Worm (Caenorhabditis elegans) whole organism, L2 larva: ENCODE measurements around the gene rpl-43.
A peak's percentile ranks its signal among the peaks of the same experiment; 100 is the strongest.

ENCODE experiments used
- F13H6.1 ChIP-seq: sonication (generic microtip); optimal IDR thresholded peaks from 2 replicates; lab custom pipeline; 2016; ENCODE audit warnings: missing genetic modification characterization, missing compliant biosample characterization
- R02D3.7 ChIP-seq: fragments of 150-350 bp; optimal IDR thresholded peaks from 2 replicates; lab custom pipeline; 2014; ENCODE audit warnings: missing biosample characterization, missing genetic modification characterization
- Y55F3AM.14 ChIP-seq: fragments of 200-800 bp; sonication (Bioruptor generic); optimal IDR thresholded peaks from 2 replicates; lab custom pipeline; 2018; ENCODE audit warnings: mild to moderate bottlenecking, missing genetic modification characterization, missing compliant biosample characterization
- ZK546.5 ChIP-seq: sonication (generic microtip); optimal IDR thresholded peaks from 2 replicates; lab custom pipeline; 2017; ENCODE audit warnings: missing biosample characterization, missing genetic modification characterization
- alr-1 ChIP-seq: fragments of 150-350 bp; optimal IDR thresholded peaks from 2 replicates; lab custom pipeline; 2014; ENCODE audit warnings: missing biosample characterization, missing genetic modification characterization
- blmp-1 ChIP-seq: sonication (generic microtip); optimal IDR thresholded peaks from 2 replicates; lab custom pipeline; 2017; ENCODE audit warnings: missing genetic modification characterization, mild to moderate bottlenecking, missing compliant biosample characterization, antibody characterized with exemption, moderate library complexity; ENCODE audit not compliant: insufficient read depth
- crh-2 ChIP-seq: sonication (generic microtip); optimal IDR thresholded peaks from 2 replicates; lab custom pipeline; 2017; ENCODE audit warnings: missing biosample characterization, missing genetic modification characterization
- egl-27 ChIP-seq: sonication (generic microtip); optimal IDR thresholded peaks from 3 replicates; lab custom pipeline; 2017; ENCODE audit warnings: missing biosample characterization, missing genetic modification reagents, missing genetic modification characterization
- elt-1 ChIP-seq: fragments of 150-350 bp; optimal IDR thresholded peaks from 2 replicates; lab custom pipeline; 2014; ENCODE audit warnings: missing biosample characterization, missing genetic modification characterization
- elt-3 ChIP-seq: sonication (generic microtip); optimal IDR thresholded peaks from 2 replicates; lab custom pipeline; 2017; ENCODE audit warnings: missing biosample characterization, missing genetic modification characterization
- gmeb-1 ChIP-seq: fragments of 150-350 bp; optimal IDR thresholded peaks from 2 replicates; lab custom pipeline; 2014; ENCODE audit warnings: missing biosample characterization, missing genetic modification characterization
- lin-13 ChIP-seq: fragments of 150-350 bp; optimal IDR thresholded peaks from 2 replicates; lab custom pipeline; 2014; ENCODE audit warnings: missing biosample characterization, missing genetic modification reagents, missing genetic modification characterization
- lsy-2 ChIP-seq, 2 experiments: fragments of 150-350 bp in 1 of 2; sonication (generic microtip) in 1 of 2; optimal IDR thresholded peaks; 2 replicates each; lab custom pipeline; 2014 to 2017; ENCODE audit warnings: missing biosample characterization in 2 of 2, missing genetic modification characterization in 2 of 2
- mab-5 ChIP-seq: fragments of 150-350 bp; optimal IDR thresholded peaks from 2 replicates; lab custom pipeline; 2014; ENCODE audit warnings: missing biosample characterization, missing genetic modification characterization
- mbf-1 ChIP-seq: sonication (generic microtip); optimal IDR thresholded peaks from 2 replicates; lab custom pipeline; 2017; ENCODE audit warnings: missing biosample characterization, missing genetic modification characterization
- mdl-1 ChIP-seq, 2 experiments: fragments of 150-350 bp in 1 of 2; sonication (generic microtip) in 1 of 2; optimal IDR thresholded peaks; 2 replicates each; lab custom pipeline; 2017; ENCODE audit warnings: missing biosample characterization in 2 of 2, missing genetic modification characterization in 2 of 2
- nhr-10 ChIP-seq: sonication (generic microtip); optimal IDR thresholded peaks from 2 replicates; lab custom pipeline; 2017; ENCODE audit warnings: missing biosample characterization, missing genetic modification characterization
- nhr-11 ChIP-seq: fragments of 150-350 bp; optimal IDR thresholded peaks from 2 replicates; lab custom pipeline; 2014; ENCODE audit warnings: missing biosample characterization, missing genetic modification characterization
- nhr-129 ChIP-seq: fragments of 150-350 bp; optimal IDR thresholded peaks from 2 replicates; lab custom pipeline; 2014; ENCODE audit warnings: missing biosample characterization, missing genetic modification characterization
- nhr-23 ChIP-seq: fragments of 150-350 bp; optimal IDR thresholded peaks from 2 replicates; lab custom pipeline; 2014; ENCODE audit warnings: missing biosample characterization, missing genetic modification reagents, missing genetic modification characterization
- nhr-25 ChIP-seq: fragments of 150-350 bp; sonication (generic microtip); optimal IDR thresholded peaks from 3 replicates; lab custom pipeline; 2014; ENCODE audit warnings: missing biosample characterization, missing genetic modification characterization
- nhr-6 ChIP-seq: fragments of 150-350 bp; optimal IDR thresholded peaks from 2 replicates; lab custom pipeline; 2014; ENCODE audit warnings: missing biosample characterization, missing genetic modification characterization
- sma-3 ChIP-seq: sonication (generic microtip); optimal IDR thresholded peaks from 2 replicates; lab custom pipeline; 2016; ENCODE audit warnings: missing genetic modification reagents, missing genetic modification characterization, missing compliant biosample characterization
- sma-9 ChIP-seq, 2 experiments: fragments of 150-350 bp in 1 of 2; sonication (generic microtip) in 1 of 2; optimal IDR thresholded peaks; 2 replicates each; lab custom pipeline; 2014 to 2016; ENCODE audit warnings: missing genetic modification characterization in 2 of 2, mild to moderate bottlenecking in 1 of 2, missing biosample characterization in 1 of 2, missing compliant biosample characterization in 1 of 2, missing genetic modification reagents in 1 of 2, moderate library complexity in 1 of 2
- snpc-4 ChIP-seq: fragments of 150-350 bp; optimal IDR thresholded peaks from 2 replicates; lab custom pipeline; 2014; ENCODE audit warnings: missing biosample characterization, missing genetic modification characterization
- unc-39 ChIP-seq: fragments of 150-350 bp; optimal IDR thresholded peaks from 2 replicates; lab custom pipeline; 2014; ENCODE audit warnings: missing biosample characterization, missing genetic modification characterization
- unc-55 ChIP-seq: fragments of 150-350 bp; sonication (generic microtip); optimal IDR thresholded peaks from 3 replicates; lab custom pipeline; 2014; ENCODE audit warnings: missing biosample characterization, missing genetic modification reagents, missing genetic modification characterization
- unc-62 ChIP-seq: fragments of 150-350 bp; optimal IDR thresholded peaks from 2 replicates; lab custom pipeline; 2014; ENCODE audit warnings: missing biosample characterization, missing genetic modification reagents, missing genetic modification characterization
- zag-1 ChIP-seq: fragments of 150-350 bp; optimal IDR thresholded peaks from 2 replicates; lab custom pipeline; 2014; ENCODE audit warnings: missing biosample characterization, missing genetic modification characterization
- ztf-11 ChIP-seq: sonication (generic microtip); optimal IDR thresholded peaks from 2 replicates; lab custom pipeline; 2017; ENCODE audit warnings: missing biosample characterization, missing genetic modification characterization

The rpl-43 gene

DNA sequence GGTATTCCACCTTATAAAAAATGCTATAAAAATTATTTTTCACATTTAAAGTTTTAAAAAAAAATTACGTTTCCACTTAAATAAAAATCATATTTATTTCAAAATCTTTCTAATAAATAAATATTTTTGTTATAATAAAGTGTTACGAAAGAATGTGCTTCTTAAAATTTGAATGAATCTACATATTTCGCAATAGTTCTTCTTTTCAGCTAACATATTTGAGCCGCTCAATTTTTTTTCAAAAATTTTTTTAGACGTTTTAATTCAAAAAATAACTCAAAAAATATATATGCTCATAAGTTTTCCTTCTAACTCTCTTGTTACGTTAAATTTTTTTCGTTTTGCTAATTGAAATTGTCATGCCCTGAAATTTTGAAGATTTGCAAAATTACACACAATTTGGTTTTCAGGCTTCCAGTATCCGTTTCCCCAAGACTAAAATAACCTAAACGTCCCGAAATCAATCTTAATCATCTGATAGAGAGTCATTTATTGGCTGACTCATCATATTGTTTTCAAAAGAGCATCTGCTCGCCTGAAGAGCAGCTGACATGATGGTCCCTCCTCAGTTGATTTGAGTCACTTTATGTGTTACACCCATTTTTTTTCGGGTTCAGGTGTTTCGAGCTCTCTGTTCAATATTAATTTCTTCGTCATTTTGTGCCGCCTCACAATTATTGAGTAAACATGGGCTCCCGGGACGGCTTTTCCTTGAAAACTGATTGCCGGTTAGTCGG lies 23.3 kb downstream of the rpl-43 start, which contains the start of gene efhd-1:
efhd-1 (plus strand) TSS at position 582 of the 737 bp plus-strand sequence.
- TF ChIP-seq ztf-11 (tag; lab: Kevin White, UChicago) (no peak), F13H6.1 (tag; lab: Kevin White, UChicago) (peak; percentile 29), blmp-1 (tag; lab: Kevin White, UChicago) (no peak), mdl-1 (tag; optimal IDR thresholded peaks at IDR 0.05; lab: Kevin White, UChicago) (no peak), snpc-4 (no peak), unc-55 (peak; percentile 31)

DNA sequence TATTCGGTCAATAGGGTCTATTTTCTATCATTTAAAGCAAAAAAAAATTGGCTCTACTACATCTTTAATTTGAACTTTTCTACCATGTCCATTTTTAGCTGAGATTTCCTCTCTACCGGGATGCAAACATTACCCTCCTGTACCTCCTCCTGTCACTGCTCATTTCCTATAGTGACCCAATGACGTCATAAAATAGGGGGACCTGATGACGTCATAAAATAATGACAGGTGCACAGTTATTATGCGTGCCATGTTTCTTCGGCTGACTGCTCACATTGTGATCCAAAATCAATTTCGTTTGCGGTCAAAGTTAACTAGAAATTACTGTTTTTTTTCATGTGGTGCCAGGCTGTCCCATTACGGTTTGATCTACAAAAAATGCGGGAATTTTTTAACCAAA lies 31.8 kb downstream of the rpl-43 start:
- TF ChIP-seq mbf-1 (tag; lab: Kevin White, UChicago): no peak
- no peak for TF ChIP-seq alr-1 (tag; lab: Kevin White, UChicago)
- no peak for TF ChIP-seq nhr-129 (tag; lab: Kevin White, UChicago)
- TF ChIP-seq ztf-11 (tag; lab: Kevin White, UChicago): no peak
- TF ChIP-seq nhr-10 (tag; lab: Kevin White, UChicago): no peak
- no peak for TF ChIP-seq unc-62 (GFP tag; lab: Kevin White, UChicago)
- TF ChIP-seq gmeb-1: no peak

ce11 chrII:14187456-14187855 lies 32.4 kb downstream of the rpl-43 start:
- TF ChIP-seq elt-1 (tag; lab: Kevin White, UChicago) (no peak), nhr-11 (no peak), lin-13 (GFP tag; lab: Kevin White, UChicago) (no peak), nhr-6 (tag; lab: Kevin White, UChicago) (no peak), zag-1 (no peak), Y55F3AM.14 (GFP tag; lab: Kevin White, UChicago) (no peak), snpc-4 (no peak), alr-1 (tag; lab: Kevin White, UChicago) (no peak), nhr-25 (tag; lab: Kevin White, UChicago) (no peak), egl-27 (no peak), ZK546.5 (tag; lab: Kevin White, UChicago) (no peak), sma-9 (GFP tag; optimal IDR thresholded peaks at IDR 0.05; lab: Kevin White, UChicago) (no peak), sma-9 (tag; optimal IDR thresholded peaks at IDR 0.05; lab: Kevin White, UChicago) (no peak), R02D3.7 (no peak), crh-2 (tag; lab: Kevin White, UChicago) (no peak), mab-5 (tag; lab: Kevin White, UChicago) (no peak), elt-3 (no peak), sma-3 (GFP tag; lab: Kevin White, UChicago) (no peak), ztf-11 (tag; lab: Kevin White, UChicago) (no peak)
- TF ChIP-seq, all 48 proteins: peak for 0

DNA sequence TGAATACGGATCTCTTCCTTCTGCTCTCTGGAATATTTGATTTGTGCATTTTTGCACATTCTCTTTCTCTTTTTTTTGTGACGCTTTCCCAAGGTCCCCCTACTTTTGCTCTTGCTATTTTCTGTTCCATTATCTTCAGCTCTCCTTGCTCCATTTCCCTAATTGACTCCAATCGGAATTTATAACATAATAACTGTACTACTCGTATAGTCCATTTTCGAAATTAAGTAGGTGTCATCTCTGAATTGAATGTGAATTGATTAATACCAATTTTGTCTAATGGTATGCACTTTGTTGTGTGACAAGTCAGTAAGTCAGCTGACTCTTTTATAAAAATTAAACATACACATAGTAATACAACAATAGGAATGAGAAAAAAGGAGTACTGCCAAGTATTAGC lies 40.8 kb downstream of the rpl-43 start:
- TF ChIP-seq elt-1 (tag; lab: Kevin White, UChicago): no peak
- TF ChIP-seq Y55F3AM.14 (GFP tag; lab: Kevin White, UChicago): no peak
- no peak for TF ChIP-seq snpc-4
- TF ChIP-seq lsy-2 (tag; optimal IDR thresholded peaks at IDR 0.05; lab: Kevin White, UChicago): peak in 1 of 2 experiments; percentile 9
- TF ChIP-seq gmeb-1: no peak
- TF ChIP-seq ztf-11 (tag; lab: Kevin White, UChicago): no peak
- TF ChIP-seq nhr-10 (tag; lab: Kevin White, UChicago): no peak
- no peak for TF ChIP-seq blmp-1 (tag; lab: Kevin White, UChicago)
- no peak for TF ChIP-seq nhr-23 (tag; lab: Kevin White, UChicago)

DNA sequence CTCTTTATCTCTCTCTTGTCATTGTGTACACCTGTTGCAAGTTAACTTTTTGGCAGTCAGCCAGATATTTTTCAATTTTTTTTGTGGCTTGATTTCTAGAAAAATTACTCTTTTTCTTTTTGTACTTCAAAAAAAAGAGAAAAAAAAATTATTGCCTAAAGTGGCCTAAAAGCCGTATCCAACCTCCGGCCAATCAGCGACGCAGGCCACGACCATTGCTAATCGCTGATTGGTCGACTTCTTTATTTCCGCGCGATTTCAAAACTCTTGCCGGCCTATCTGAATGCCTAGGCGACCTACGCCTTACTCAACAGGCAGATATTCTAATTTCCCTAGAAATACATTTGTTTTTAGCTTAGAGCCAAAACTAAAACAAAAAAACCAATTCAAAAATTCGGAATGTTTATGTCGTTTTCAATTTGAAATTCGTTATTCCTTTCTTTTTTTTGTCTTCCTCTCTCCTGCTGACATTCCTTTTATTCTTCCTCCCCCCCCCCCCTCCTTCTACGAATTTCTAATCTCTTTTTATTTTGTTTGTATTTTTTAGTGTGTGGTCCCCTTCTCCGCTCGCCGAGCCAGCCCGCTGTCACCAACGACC lies 42.5 kb downstream of the rpl-43 start, which contains the start of gene ace-4:
ace-4 (plus strand) TSS at position 548 of the 598 bp plus-strand sequence.
- TF ChIP-seq unc-39 (tag; lab: Kevin White, UChicago): no peak
